Worm (Caenorhabditis elegans): ENCODE data around the gene pros-1.

DNA sequence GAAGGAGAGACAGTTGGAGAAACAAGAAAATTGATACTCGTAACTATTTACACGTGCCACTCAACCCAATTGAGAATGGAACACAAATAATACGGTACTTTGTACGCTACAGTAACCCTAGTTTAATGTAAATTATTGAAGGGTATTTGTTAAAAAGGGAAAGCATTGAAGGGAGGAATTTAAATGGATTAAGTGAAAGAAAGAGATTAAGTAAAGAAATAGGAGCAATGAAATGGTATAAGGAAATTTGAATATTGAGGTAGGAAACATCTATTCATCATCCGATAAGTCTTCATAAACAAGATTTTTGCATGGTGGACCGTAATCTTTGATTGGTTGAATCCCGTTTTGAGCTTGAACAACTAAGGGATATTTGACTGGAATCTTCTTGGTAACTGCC lies 44.3 kb downstream of the pros-1 start:
- TF ChIP-seq him-1 (tag; optimal IDR thresholded peaks at IDR 0.05) (no peak), W03F9.2 (tag; optimal IDR thresholded peaks at IDR 0.05) (no peak)
